Worm (Caenorhabditis elegans) whole organism, L4 larva: ENCODE measurements around the gene F01E11.3.

Source experiments
- F10B5.3 ChIP-seq: sonication (generic microtip); optimal IDR thresholded peaks from 2 replicates; lab custom pipeline; 2016; ENCODE audit warnings: mild to moderate bottlenecking, missing genetic modification characterization, missing compliant biosample characterization
- Y48G9A.11 ChIP-seq: fragments of 200-800 bp; sonication (Bioruptor generic); IDR thresholded peaks from 2 replicates; pipeline ENCODE4 v1.3.6; 2022; ENCODE audit warnings: missing genetic modification reagents, missing genetic modification characterization, missing compliant biosample characterization
- ama-1 ChIP-seq: fragments of 150-350 bp; optimal IDR thresholded peaks from 2 replicates; lab custom pipeline; 2014; ENCODE audit warnings: inconsistent platforms, mixed read lengths
- attf-4 ChIP-seq: sonication (generic microtip); optimal IDR thresholded peaks from 3 replicates; lab custom pipeline; 2017; ENCODE audit warnings: missing biosample characterization, missing genetic modification characterization
- dve-1 ChIP-seq: sonication (generic microtip); optimal IDR thresholded peaks from 2 replicates; lab custom pipeline; 2017; ENCODE audit warnings: antibody characterized with exemption, mild to moderate bottlenecking, missing genetic modification characterization, missing compliant biosample characterization; ENCODE audit not compliant: insufficient read depth
- egl-43 ChIP-seq: fragments of 200-800 bp; sonication (Bioruptor generic); IDR thresholded peaks from 2 replicates; pipeline ENCODE4 v1.3.6; 2022; ENCODE audit warnings: missing genetic modification reagents, missing genetic modification characterization, missing compliant biosample characterization
- gei-8 ChIP-seq: fragments of 200-800 bp; sonication (Bioruptor generic); optimal IDR thresholded peaks from 2 replicates; lab custom pipeline; 2018; ENCODE audit warnings: mild to moderate bottlenecking, missing genetic modification characterization, missing compliant biosample characterization
- lin-39 ChIP-seq: fragments of 150-350 bp; optimal IDR thresholded peaks from 2 replicates; lab custom pipeline; 2014; ENCODE audit warnings: missing biosample characterization, missing genetic modification reagents, missing genetic modification characterization
- nhr-237 ChIP-seq: sonication (generic microtip); optimal IDR thresholded peaks from 2 replicates; lab custom pipeline; 2017; ENCODE audit warnings: missing biosample characterization, missing genetic modification characterization
- pha-4 ChIP-seq, 2 experiments: fragments of 150-350 bp in 1 of 2; fragments of 200-800 bp in 1 of 2; sonication (Bioruptor generic) in 1 of 2; IDR thresholded peaks in 1 of 2; optimal IDR thresholded peaks in 1 of 2; 2 replicates each; pipeline versions ENCODE4 v1.3.6 to Lab custom; 2014 to 2022; ENCODE audit warnings: missing genetic modification characterization in 2 of 2, missing genetic modification reagents in 2 of 2, missing biosample characterization in 1 of 2, missing compliant biosample characterization in 1 of 2
- tra-1 ChIP-seq: fragments of 200-800 bp; sonication (Bioruptor generic); IDR thresholded peaks from 2 replicates; pipeline ENCODE4 v1.3.6; 2022; ENCODE audit warnings: missing genetic modification reagents, missing genetic modification characterization, missing compliant biosample characterization
- unc-39 ChIP-seq: sonication (generic microtip); optimal IDR thresholded peaks from 2 replicates; lab custom pipeline; 2017; ENCODE audit warnings: missing biosample characterization, missing genetic modification characterization
- zag-1 ChIP-seq: fragments of 150-350 bp; optimal IDR thresholded peaks from 2 replicates; lab custom pipeline; 2014; ENCODE audit warnings: missing biosample characterization, missing genetic modification characterization
- ztf-11 ChIP-seq: fragments of 150-350 bp; optimal IDR thresholded peaks from 2 replicates; lab custom pipeline; 2014; ENCODE audit warnings: missing biosample characterization, missing genetic modification characterization

- TF ChIP-seq Y48G9A.11 (GFP tag; lab: Robert Waterston, UW) = no peak
- TF ChIP-seq unc-39 (tag; lab: Kevin White, UChicago) = no peak
- TF ChIP-seq tra-1 (GFP tag; lab: Robert Waterston, UW) = no peak
- no peak for TF ChIP-seq dve-1 (tag; lab: Kevin White, UChicago)
- no peak for TF ChIP-seq gei-8
- no peak for TF ChIP-seq zag-1 (tag; lab: Kevin White, UChicago)
- TF ChIP-seq ama-1 (lab: Kevin White, UChicago) = no peak
- no peak for TF ChIP-seq F10B5.3 (tag; lab: Kevin White, UChicago)
- no peak for TF ChIP-seq nhr-237 (tag; lab: Kevin White, UChicago)
- no peak for TF ChIP-seq ztf-11 (tag; lab: Kevin White, UChicago)
- TF ChIP-seq lin-39 (tag; lab: Kevin White, UChicago) = no peak
- TF ChIP-seq egl-43 (GFP tag; lab: Robert Waterston, UW) = no peak
- no peak for TF ChIP-seq attf-4
- TF ChIP-seq pha-4 (GFP tag; IDR thresholded peaks at IDR 0.05; lab: Robert Waterston, UW) = no peak
- TF ChIP-seq pha-4 (tag; optimal IDR thresholded peaks at IDR 0.05; lab: Kevin White, UChicago) = no peak
Observed at ce11 chrX:6996448-6996847, 29.3 kb downstream of the F01E11.3 start, which contains the start of the genes F01E11.20 and tsp-16.
